Fruit fly (Drosophila melanogaster): ENCODE results near the gene gb.

The gb gene

DNA sequence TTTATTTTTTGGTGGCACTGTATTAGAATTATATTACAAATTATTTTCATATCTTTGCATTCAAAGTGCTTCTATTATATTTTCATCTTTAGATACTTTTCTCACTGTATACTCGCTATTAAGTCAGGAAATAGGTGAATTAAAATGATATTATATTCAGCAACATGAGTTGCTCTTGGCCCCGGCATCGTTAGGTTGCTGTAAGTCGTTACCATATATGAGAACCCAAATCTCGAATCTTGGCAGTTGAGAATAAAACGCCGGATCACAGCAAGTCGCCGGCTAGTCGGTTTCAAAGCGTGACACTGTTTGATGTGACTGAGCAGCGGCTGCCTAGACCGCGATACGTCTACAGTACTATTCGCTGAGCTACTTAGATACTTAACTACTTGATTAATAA lies 17.8 kb downstream of the gb start, which contains the start of gene CG14259:
Gene CG14259 (plus strand): TSS at position 301 of the 400 bp plus-strand sequence.
- TF ChIP-seq Jra (GFP tag; optimal IDR thresholded peaks at IDR 0.05) = no peak
- TF ChIP-seq usp (GFP tag; optimal IDR thresholded peaks at IDR 0.05) = no peak
- no peak for TF ChIP-seq N (GFP tag; optimal IDR thresholded peaks at IDR 0.05)
- TF ChIP-seq Myc (optimal IDR thresholded peaks at IDR 0.05) = no peak
- no peak for TF ChIP-seq Sp1 (GFP tag; optimal IDR thresholded peaks at IDR 0.05)
- no peak for TF ChIP-seq foxo (GFP tag; optimal IDR thresholded peaks at IDR 0.05)

DNA sequence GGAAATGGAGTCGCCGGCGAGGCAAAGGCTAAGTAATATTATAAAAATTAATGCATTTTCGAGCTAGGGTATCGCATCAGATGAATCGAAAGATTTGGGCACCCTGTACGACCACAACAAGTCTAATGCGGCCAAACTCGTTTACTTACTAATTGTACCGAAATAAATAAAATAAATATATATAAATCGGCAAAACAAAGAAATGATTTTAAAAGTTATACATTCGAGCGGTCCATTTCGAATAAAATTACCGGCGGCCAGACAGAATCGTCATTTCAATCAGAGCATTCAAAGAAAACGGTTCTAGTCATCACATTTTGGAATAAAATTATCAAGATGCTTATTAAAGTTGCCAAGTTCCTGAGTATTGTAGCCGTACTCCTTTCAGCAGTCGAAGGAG lies 19.2 kb downstream of the gb start, which contains the start of gene CG14258:
Gene CG14258 (plus strand): TSS at position 301 of the 400 bp plus-strand sequence.
- no peak for TF ChIP-seq pan (optimal IDR thresholded peaks at IDR 0.05)
- TF ChIP-seq woc (GFP tag; optimal IDR thresholded peaks at IDR 0.05) = no peak
- TF ChIP-seq ey (GFP tag; optimal IDR thresholded peaks at IDR 0.05) = no peak
- TF ChIP-seq usp (GFP tag; optimal IDR thresholded peaks at IDR 0.05) = no peak
- TF ChIP-seq CrebA (GFP tag; optimal IDR thresholded peaks at IDR 0.05; ENCODE audit: borderline replicate concordance) = no peak
- TF ChIP-seq OdsH (GFP tag; optimal IDR thresholded peaks at IDR 0.05) = no peak
- TF ChIP-seq tai (GFP tag; optimal IDR thresholded peaks at IDR 0.05) = no peak
- TF ChIP-seq Mio (GFP tag; optimal IDR thresholded peaks at IDR 0.05) = no peak
- TF ChIP-seq Sp1 (GFP tag; optimal IDR thresholded peaks at IDR 0.05) = no peak
- no peak for TF ChIP-seq Hnf4 (GFP tag; optimal IDR thresholded peaks at IDR 0.05)
- no peak for TF ChIP-seq CG32264 (GFP tag; optimal IDR thresholded peaks at IDR 0.05)
- TF ChIP-seq Abd-B (GFP tag; optimal IDR thresholded peaks at IDR 0.05) = no peak
- no peak for TF ChIP-seq br (GFP tag; optimal IDR thresholded peaks at IDR 0.05)
- TF ChIP-seq dmrt93B (GFP tag; optimal IDR thresholded peaks at IDR 0.05) = no peak
- TF ChIP-seq Dif (GFP tag; optimal IDR thresholded peaks at IDR 0.05; ENCODE audit: partially characterized antibody) = no peak
- TF ChIP-seq Vsx2 (GFP tag; optimal IDR thresholded peaks at IDR 0.05; ENCODE audit: partially characterized antibody) = no peak
- no peak for TF ChIP-seq GATAd (GFP tag; optimal IDR thresholded peaks at IDR 0.05)

DNA sequence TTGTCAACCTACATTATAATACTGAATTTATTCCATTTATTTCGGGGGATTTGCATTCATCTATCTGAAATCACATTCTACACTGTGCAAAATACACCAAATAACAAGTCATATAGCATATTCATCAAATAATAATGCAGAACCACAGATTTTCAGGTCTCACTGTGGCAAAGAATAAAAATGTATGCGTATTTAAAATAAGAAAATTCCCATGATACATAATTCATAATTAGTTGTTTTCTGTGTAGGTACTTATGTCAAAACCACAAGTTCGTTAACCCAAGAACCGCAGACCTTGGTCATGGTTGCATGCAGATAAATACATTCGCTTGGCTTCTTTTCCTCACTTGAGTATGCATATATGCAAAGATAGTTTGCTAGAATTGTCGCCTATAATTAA lies 19.8 kb downstream of the gb start:
- TF ChIP-seq jim (GFP tag; optimal IDR thresholded peaks at IDR 0.05) (no peak), GATAd (GFP tag; optimal IDR thresholded peaks at IDR 0.05) (peak; percentile 17), Abd-B (GFP tag; optimal IDR thresholded peaks at IDR 0.05) (no peak), rgr (GFP tag; optimal IDR thresholded peaks at IDR 0.05) (peak; percentile 71), h (GFP tag; optimal IDR thresholded peaks at IDR 0.05) (peak; percentile 74), Hnf4 (GFP tag; optimal IDR thresholded peaks at IDR 0.05) (peak; percentile 78), tai (GFP tag; optimal IDR thresholded peaks at IDR 0.05) (peak; percentile 69), ey (GFP tag; optimal IDR thresholded peaks at IDR 0.05) (peak; percentile 75), Sp1 (GFP tag; optimal IDR thresholded peaks at IDR 0.05) (peak; percentile 48), fru (GFP tag; optimal IDR thresholded peaks at IDR 0.05) (peak; percentile 57), foxo (GFP tag; optimal IDR thresholded peaks at IDR 0.05) (peak in 1 of 2 experiments; percentile 68), Myc (optimal IDR thresholded peaks at IDR 0.05) (no peak), pan (optimal IDR thresholded peaks at IDR 0.05) (no peak), dl (GFP tag; optimal IDR thresholded peaks at IDR 0.05; ENCODE audit: insufficient read depth in 1 of 2, partially characterized antibody in 2 of 2) (no peak), br (GFP tag; optimal IDR thresholded peaks at IDR 0.05) (peak; percentile 68), Hr78 (GFP tag; optimal IDR thresholded peaks at IDR 0.05) (no peak), OdsH (GFP tag; optimal IDR thresholded peaks at IDR 0.05) (peak; percentile 57), CG32264 (GFP tag; optimal IDR thresholded peaks at IDR 0.05) (no peak), lola (GFP tag; optimal IDR thresholded peaks at IDR 0.05) (no peak), HLH106 (tag; optimal IDR thresholded peaks at IDR 0.05) (peak; percentile 65), Rel (GFP tag; optimal IDR thresholded peaks at IDR 0.05) (no peak), Rel (tag; optimal IDR thresholded peaks at IDR 0.05) (peak; percentile 85), usp (GFP tag; optimal IDR thresholded peaks at IDR 0.05) (no peak), N (GFP tag; optimal IDR thresholded peaks at IDR 0.05) (no peak), psq (GFP tag; optimal IDR thresholded peaks at IDR 0.05) (peak; percentile 51), woc (GFP tag; optimal IDR thresholded peaks at IDR 0.05) (peak; percentile 16), dmrt93B (GFP tag; optimal IDR thresholded peaks at IDR 0.05) (peak; percentile 11)

DNA sequence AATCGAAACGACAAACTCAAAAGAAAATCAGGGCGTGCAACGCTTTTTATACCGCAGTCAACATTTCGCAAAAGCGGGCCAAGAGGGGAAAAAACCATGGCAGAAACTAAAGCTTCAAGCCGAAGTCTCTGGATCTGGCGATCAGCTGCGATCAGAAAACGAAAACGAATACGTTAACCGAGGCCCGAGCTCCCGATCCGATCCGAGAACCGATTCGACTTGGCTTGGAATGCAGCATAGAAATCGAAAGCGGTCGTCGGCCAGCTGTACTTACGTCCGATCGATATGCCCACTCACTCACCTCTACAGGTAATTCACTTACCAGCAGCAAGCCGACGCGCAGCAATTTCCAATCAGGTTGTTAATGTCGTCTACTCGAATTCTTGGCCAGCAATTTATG lies 21.0 kb downstream of the gb start, which contains the start of gene Cpr97Eb:
Gene Cpr97Eb (minus strand): TSS at position 25 of the 400 bp plus-strand sequence.
- TF ChIP-seq brk (GFP tag; optimal IDR thresholded peaks at IDR 0.05) = no peak
- TF ChIP-seq CG9705 (GFP tag; optimal IDR thresholded peaks at IDR 0.05) = no peak
- TF ChIP-seq Dfd (GFP tag; optimal IDR thresholded peaks at IDR 0.05) = no peak
- no peak for TF ChIP-seq Sp1 (GFP tag; optimal IDR thresholded peaks at IDR 0.05)
- no peak for TF ChIP-seq CG32264 (GFP tag; optimal IDR thresholded peaks at IDR 0.05)
- no peak for TF ChIP-seq Hnf4 (GFP tag; optimal IDR thresholded peaks at IDR 0.05)
- no peak for TF ChIP-seq psq (GFP tag; optimal IDR thresholded peaks at IDR 0.05)
- TF ChIP-seq pan (optimal IDR thresholded peaks at IDR 0.05) = no peak
- TF ChIP-seq Abd-B (GFP tag; optimal IDR thresholded peaks at IDR 0.05) = no peak
- TF ChIP-seq Hr83 (GFP tag; optimal IDR thresholded peaks at IDR 0.05; ENCODE audit: poor library complexity, severe bottlenecking) = no peak
- no peak for TF ChIP-seq Rel (GFP tag; optimal IDR thresholded peaks at IDR 0.05)
- no peak for TF ChIP-seq Rel (tag; optimal IDR thresholded peaks at IDR 0.05)
- no peak for TF ChIP-seq br (GFP tag; optimal IDR thresholded peaks at IDR 0.05)
- TF ChIP-seq usp (GFP tag; optimal IDR thresholded peaks at IDR 0.05) = no peak
- no peak for TF ChIP-seq HLH106 (tag; optimal IDR thresholded peaks at IDR 0.05)
- no peak for TF ChIP-seq woc (GFP tag; optimal IDR thresholded peaks at IDR 0.05)
- TF ChIP-seq Dif (GFP tag; optimal IDR thresholded peaks at IDR 0.05; ENCODE audit: partially characterized antibody) = no peak
